Worm (Caenorhabditis elegans): ENCODE data around the gene phlp-2.

The phlp-2 gene

DNA sequence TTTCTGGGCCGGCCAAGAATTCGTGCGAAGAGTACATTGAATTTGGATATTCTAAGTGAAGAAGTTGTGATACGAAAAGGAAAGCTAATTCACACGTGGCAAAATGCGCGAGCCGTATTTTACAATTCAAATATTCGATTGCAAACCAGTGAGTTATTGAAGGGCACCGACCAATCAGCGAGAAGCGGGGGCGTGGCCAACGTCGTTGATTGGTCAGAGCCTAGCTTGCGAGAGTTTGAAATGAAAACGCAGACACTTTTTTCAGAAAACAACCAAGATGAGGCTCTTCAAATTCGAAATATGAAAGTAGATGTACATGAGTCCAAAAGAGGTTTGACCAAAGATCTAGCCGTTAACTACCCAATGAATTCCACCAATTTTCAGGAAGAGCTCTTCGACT, 1.4 kb downstream of the phlp-2 start:
- TF ChIP-seq rnt-1 (tag; optimal IDR thresholded peaks at IDR 0.05) (no peak), isw-1 (GFP tag; IDR thresholded peaks at IDR 0.05) (no peak), F16B12.6 (tag; optimal IDR thresholded peaks at IDR 0.05) (no peak), egl-27 (tag; optimal IDR thresholded peaks at IDR 0.05) (no peak), dsc-1 (tag; optimal IDR thresholded peaks at IDR 0.05) (no peak), hlh-17 (GFP tag; optimal IDR thresholded peaks at IDR 0.05; ENCODE audit: borderline replicate concordance) (no peak), aly-2 (tag; optimal IDR thresholded peaks at IDR 0.05) (no peak), C34B4.2 (tag; optimal IDR thresholded peaks at IDR 0.05) (no peak), nhr-76 (tag; optimal IDR thresholded peaks at IDR 0.05) (no peak), skn-1 (tag; optimal IDR thresholded peaks at IDR 0.05) (no peak)

DNA sequence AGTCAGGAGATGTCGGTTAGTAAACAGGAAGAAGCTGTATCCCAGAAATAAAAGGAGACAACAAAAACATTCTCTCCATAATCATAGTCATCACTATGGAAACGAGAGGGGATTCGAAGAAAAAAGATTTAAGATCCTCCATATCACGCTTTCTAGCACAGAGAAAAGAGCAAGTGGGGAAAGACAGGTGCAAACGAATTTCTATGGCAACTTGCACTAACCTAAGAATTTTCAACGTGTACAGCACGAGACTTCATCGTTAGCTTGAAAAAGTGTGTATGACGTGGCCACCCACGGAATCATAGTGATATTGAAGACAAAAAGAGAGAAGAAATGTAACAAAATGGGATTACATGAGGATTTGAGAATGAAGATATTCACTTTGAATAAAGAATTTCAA, 11.6 kb downstream of the phlp-2 start:
- peak; percentile 61 for TF ChIP-seq nhr-71 (tag; optimal IDR thresholded peaks at IDR 0.05)
- TF ChIP-seq ceh-90 (tag; optimal IDR thresholded peaks at IDR 0.05) = no peak
- TF ChIP-seq hlh-4 (tag; optimal IDR thresholded peaks at IDR 0.05) = peak; percentile 2
- peak; percentile 90 for TF ChIP-seq fkh-8 (tag; optimal IDR thresholded peaks at IDR 0.05)
- no peak for TF ChIP-seq ets-5 (GFP tag; IDR thresholded peaks at IDR 0.05)
- TF ChIP-seq unc-98 (GFP tag; IDR thresholded peaks at IDR 0.05) = no peak
- no peak for TF ChIP-seq ama-1 (optimal IDR thresholded peaks at IDR 0.05)
- peak; percentile 60 for TF ChIP-seq nhr-47 (tag; optimal IDR thresholded peaks at IDR 0.05)
- no peak for TF ChIP-seq zag-1 (tag; optimal IDR thresholded peaks at IDR 0.05)
- no peak for TF ChIP-seq elt-2 (tag; optimal IDR thresholded peaks at IDR 0.05)
- no peak for TF ChIP-seq isw-1 (GFP tag; IDR thresholded peaks at IDR 0.05)
- peak; percentile 24 for TF ChIP-seq ztf-4 (tag; optimal IDR thresholded peaks at IDR 0.05)
- TF ChIP-seq sox-4 (tag; optimal IDR thresholded peaks at IDR 0.05) = peak; percentile 20
- no peak for TF ChIP-seq zip-4 (GFP tag; optimal IDR thresholded peaks at IDR 0.05)
- TF ChIP-seq pax-3 (tag; optimal IDR thresholded peaks at IDR 0.05) = peak; percentile 70
- TF ChIP-seq dsc-1 (tag; optimal IDR thresholded peaks at IDR 0.05) = peak; percentile 79

DNA sequence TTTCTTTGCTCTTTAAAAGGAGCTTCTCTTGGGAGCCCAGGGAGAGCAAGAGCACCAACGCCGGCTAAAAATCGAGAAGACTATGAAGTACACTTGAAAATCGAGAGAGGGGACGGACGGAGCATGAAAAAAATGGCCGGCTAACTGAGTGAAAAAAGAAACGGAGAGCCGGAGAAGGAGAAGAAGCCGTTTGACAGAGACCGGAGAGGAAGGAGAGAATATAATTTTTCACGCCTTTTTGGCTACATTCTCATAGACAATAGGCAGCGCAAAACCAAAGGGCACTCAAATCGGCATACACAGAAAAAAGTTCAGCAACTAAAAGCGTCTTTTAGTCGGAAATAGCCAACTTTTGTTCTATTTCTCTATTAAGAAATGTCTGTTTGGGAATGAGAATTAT, 12.2 kb downstream of the phlp-2 start:
- TF ChIP-seq lin-14 (GFP tag; optimal IDR thresholded peaks at IDR 0.05) = peak; percentile 45
- no peak for TF ChIP-seq unc-130 (tag; optimal IDR thresholded peaks at IDR 0.05)
- no peak for TF ChIP-seq efl-1 (optimal IDR thresholded peaks at IDR 0.05)
- peak in 1 of 2 experiments; percentile 21 for TF ChIP-seq efl-1 (GFP tag; optimal IDR thresholded peaks at IDR 0.05 in 1 of 2)

DNA sequence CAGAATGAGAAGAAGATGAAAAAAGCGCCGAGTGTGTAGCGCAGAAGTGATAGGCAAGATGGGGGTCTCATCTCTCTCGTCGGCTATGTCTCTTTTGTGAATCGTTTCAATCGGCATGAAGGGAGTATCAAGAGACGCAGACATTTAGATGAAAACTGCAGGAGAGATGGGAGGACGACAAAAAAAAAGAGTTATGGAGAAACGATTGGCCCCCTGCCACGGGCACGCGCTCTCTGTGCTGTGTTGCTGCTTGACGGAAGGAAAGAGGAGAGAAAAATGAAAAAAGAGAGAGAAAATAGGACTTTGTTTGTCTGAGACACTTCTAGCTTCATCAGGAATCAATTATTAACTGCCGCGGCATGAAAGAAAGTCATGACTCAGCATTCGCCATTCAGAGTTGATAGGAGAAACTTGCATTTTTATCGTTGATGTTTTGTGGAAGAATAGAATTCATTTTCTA, 14.4 kb downstream of the phlp-2 start:
- TF ChIP-seq dsc-1 (tag; optimal IDR thresholded peaks at IDR 0.05) (peak; percentile 95), ceh-8 (GFP tag; optimal IDR thresholded peaks at IDR 0.05) (peak; percentile 24), nhr-237 (tag; optimal IDR thresholded peaks at IDR 0.05) (peak; percentile 69), nhr-20 (tag; optimal IDR thresholded peaks at IDR 0.05) (peak; percentile 90), vab-15 (tag; optimal IDR thresholded peaks at IDR 0.05) (no peak), fkh-4 (tag; optimal IDR thresholded peaks at IDR 0.05; ENCODE audit: borderline replicate concordance) (peak; percentile 69), Y116A8C.19 (tag; optimal IDR thresholded peaks at IDR 0.05; ENCODE audit: borderline replicate concordance) (no peak), sox-4 (tag; optimal IDR thresholded peaks at IDR 0.05) (peak; percentile 58), unc-130 (tag; optimal IDR thresholded peaks at IDR 0.05) (peak; percentile 72), ztf-4 (tag; optimal IDR thresholded peaks at IDR 0.05) (peak; percentile 61), elt-2 (tag; optimal IDR thresholded peaks at IDR 0.05) (peak; percentile 65), nhr-28 (tag; optimal IDR thresholded peaks at IDR 0.05) (no peak), pax-3 (tag; optimal IDR thresholded peaks at IDR 0.05) (peak; percentile 61), snu-23 (GFP tag; optimal IDR thresholded peaks at IDR 0.05) (peak; percentile 95), ceh-63 (GFP tag; optimal IDR thresholded peaks at IDR 0.05) (no peak), mef-2 (tag; optimal IDR thresholded peaks at IDR 0.05) (peak; percentile 72), unc-86 (tag; optimal IDR thresholded peaks at IDR 0.05) (peak; percentile 87), C04F5.9 (tag; optimal IDR thresholded peaks at IDR 0.05) (no peak), ces-1 (GFP tag; optimal IDR thresholded peaks at IDR 0.05) (no peak), unc-30 (tag; optimal IDR thresholded peaks at IDR 0.05) (no peak), egl-27 (tag; optimal IDR thresholded peaks at IDR 0.05) (peak; percentile 29 to 84), snpc-4 (tag; optimal IDR thresholded peaks at IDR 0.05) (peak; percentile 72), tlp-1 (tag; optimal IDR thresholded peaks at IDR 0.05) (no peak), nhr-76 (tag; optimal IDR thresholded peaks at IDR 0.05) (no peak), tbx-2 (tag; optimal IDR thresholded peaks at IDR 0.05) (peak; percentile 87), elt-3 (tag; optimal IDR thresholded peaks at IDR 0.05) (peak in 2 of 6 experiments; percentile 15 to 57), C34B4.2 (tag; optimal IDR thresholded peaks at IDR 0.05) (no peak), egl-13 (tag; optimal IDR thresholded peaks at IDR 0.05) (peak; percentile 89), F16B12.6 (tag; optimal IDR thresholded peaks at IDR 0.05) (peak; percentile 15), nhr-77 (tag; optimal IDR thresholded peaks at IDR 0.05) (peak; percentile 87)
